Worm (Caenorhabditis elegans): Measurements from ENCODE around the gene str-43.

str-43 gene

DNA sequence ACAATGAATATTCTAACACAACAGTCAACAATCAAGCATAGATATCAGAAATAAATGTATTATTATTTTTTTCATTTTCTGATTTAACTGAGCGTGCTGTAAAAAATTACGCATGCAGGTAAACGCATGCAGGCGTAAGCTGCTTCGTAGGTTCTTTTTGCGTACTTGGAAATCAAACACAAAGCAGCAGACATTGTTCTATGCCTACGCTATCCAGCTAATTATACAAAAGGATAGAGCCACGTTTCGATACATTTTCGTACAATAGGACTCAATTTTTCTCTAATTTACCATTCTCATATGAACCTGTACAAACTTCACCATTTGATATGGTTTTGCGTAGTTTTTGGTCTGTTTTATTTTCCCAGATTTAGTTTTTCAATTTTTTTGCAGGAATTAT lies 30.5 kb upstream of the str-43 start, which contains the start of gene T26E4.3:
Gene T26E4.3, plus strand, starts transcription at position 301 of the 400 bp plus-strand sequence.
- TF ChIP-seq sox-4 (tag; optimal IDR thresholded peaks at IDR 0.05) (no peak), ceh-18 (tag; optimal IDR thresholded peaks at IDR 0.05) (no peak), lim-6 (tag; optimal IDR thresholded peaks at IDR 0.05) (no peak), ceh-22 (tag; optimal IDR thresholded peaks at IDR 0.05) (no peak), hlh-15 (tag; optimal IDR thresholded peaks at IDR 0.05) (no peak), ceh-6 (GFP tag; optimal IDR thresholded peaks at IDR 0.05) (no peak)

DNA sequence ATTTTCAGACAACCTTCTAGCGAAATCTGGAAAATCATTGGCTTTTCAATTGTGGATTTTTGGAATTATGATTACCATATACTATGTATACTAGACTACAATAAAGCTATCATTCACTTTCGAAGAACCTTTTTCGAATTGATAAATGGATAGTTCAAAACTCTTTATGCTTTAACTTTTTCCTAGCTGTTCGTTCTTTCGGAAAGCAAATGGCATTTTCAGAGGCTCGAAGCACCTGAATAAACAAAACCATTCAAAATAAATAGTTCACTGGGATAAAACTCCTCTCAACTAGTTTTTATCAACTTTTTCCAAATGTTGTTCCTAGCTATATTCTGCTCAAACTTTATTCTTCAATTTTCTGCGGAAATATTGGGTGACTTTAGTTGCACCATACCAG lies 29.1 kb upstream of the str-43 start, which contains the start of gene T26E4.2:
Gene T26E4.2, plus strand, starts transcription at position 301 of the 400 bp plus-strand sequence.
- no peak for TF ChIP-seq dmd-4 (tag; optimal IDR thresholded peaks at IDR 0.05; ENCODE audit: borderline replicate concordance)
- TF ChIP-seq hlh-8 (tag; optimal IDR thresholded peaks at IDR 0.05) = no peak
- TF ChIP-seq fax-1 (tag; optimal IDR thresholded peaks at IDR 0.05) = no peak
- TF ChIP-seq K09A11.1 (tag; optimal IDR thresholded peaks at IDR 0.05; ENCODE audit: insufficient read depth) = no peak
- no peak for TF ChIP-seq ceh-34 (tag; optimal IDR thresholded peaks at IDR 0.05)
- TF ChIP-seq ahr-1 (tag; optimal IDR thresholded peaks at IDR 0.05) = no peak
- TF ChIP-seq syd-9 (tag; optimal IDR thresholded peaks at IDR 0.05) = no peak
- TF ChIP-seq unc-3 (GFP tag; conservative IDR thresholded peaks at IDR 0.05) = no peak
- TF ChIP-seq unc-3 (tag; optimal IDR thresholded peaks at IDR 0.05) = no peak
- no peak for TF ChIP-seq pha-2 (tag; optimal IDR thresholded peaks at IDR 0.05)
- TF ChIP-seq sdc-2 (tag; optimal IDR thresholded peaks at IDR 0.05) = no peak
- no peak for TF ChIP-seq pros-1 (tag; optimal IDR thresholded peaks at IDR 0.05)
- no peak for TF ChIP-seq hlh-30 (tag; optimal IDR thresholded peaks at IDR 0.05; ENCODE audit: insufficient read depth)
- TF ChIP-seq gmeb-2 (tag; optimal IDR thresholded peaks at IDR 0.05) = no peak
- no peak for TF ChIP-seq ceh-6 (GFP tag; optimal IDR thresholded peaks at IDR 0.05)
- no peak for TF ChIP-seq ets-4 (tag; optimal IDR thresholded peaks at IDR 0.05)
- TF ChIP-seq elt-2 (tag; optimal IDR thresholded peaks at IDR 0.05) = no peak
- no peak for TF ChIP-seq fkh-6 (tag; optimal IDR thresholded peaks at IDR 0.05)
- no peak for TF ChIP-seq tbx-7 (tag; optimal IDR thresholded peaks at IDR 0.05)

DNA sequence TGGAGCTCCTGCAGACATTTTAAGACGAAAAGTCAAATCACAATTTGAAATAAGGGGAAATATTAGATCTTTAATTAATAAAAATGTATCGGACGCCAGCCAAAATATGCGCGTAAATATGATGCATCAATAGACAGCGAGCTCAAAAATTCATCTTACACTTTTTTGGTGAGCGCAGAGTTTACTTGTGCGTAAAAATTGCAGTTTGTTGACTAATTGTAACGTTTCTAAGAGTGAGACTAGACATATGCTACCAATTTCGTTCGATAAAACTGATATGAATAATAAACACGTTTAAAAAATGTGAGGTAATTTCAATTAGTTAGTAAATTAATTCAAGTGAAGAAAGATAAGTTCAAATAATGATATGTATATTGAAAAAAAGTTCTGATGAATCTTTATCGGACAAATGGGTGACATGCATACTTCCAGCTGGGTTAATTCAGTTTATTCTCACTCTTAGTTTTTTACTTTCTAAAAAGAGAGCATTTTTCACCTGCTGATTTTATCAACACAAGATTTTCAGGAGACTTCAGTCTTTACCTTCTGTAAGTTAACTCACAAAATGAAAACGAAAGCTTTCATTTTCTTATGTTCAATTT lies 27.3 kb upstream of the str-43 start, which contains the start of the genes nhr-285 and irld-52:
Gene nhr-285, minus strand, starts transcription at position 101 of the 602 bp plus-strand sequence.
Gene irld-52, plus strand, starts transcription at position 552 of the 602 bp plus-strand sequence.
- TF ChIP-seq dmd-4 (tag; optimal IDR thresholded peaks at IDR 0.05; ENCODE audit: borderline replicate concordance) = no peak
- TF ChIP-seq ceh-31 (tag; optimal IDR thresholded peaks at IDR 0.05) = no peak

DNA sequence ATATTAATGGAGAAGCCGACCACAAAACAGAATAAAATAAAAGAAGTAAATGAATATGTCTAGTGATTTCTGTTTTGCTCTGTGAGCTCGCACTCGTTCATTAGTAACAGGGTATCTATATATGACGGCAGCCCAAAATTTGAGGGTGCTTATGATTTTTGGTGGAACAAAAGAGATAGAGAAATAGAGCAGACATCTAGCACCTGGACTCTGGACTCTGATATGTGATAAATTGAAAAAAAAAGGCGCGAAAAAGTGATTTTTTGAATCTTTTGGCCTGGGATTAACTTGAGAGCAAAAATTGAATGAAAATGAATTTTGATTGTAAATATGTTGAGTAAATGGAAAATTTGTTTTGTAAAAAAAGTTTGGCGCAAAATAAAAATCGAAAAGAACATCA lies 24.7 kb upstream of the str-43 start, which contains the start of gene nhr-283:
Gene nhr-283, minus strand, starts transcription at position 101 of the 400 bp plus-strand sequence.
- TF ChIP-seq pqm-1 (tag; optimal IDR thresholded peaks at IDR 0.05) (no peak), hlh-8 (tag; optimal IDR thresholded peaks at IDR 0.05) (no peak), ceh-18 (tag; optimal IDR thresholded peaks at IDR 0.05) (no peak), ttx-3 (tag; optimal IDR thresholded peaks at IDR 0.05) (no peak), pat-9 (tag; optimal IDR thresholded peaks at IDR 0.05) (no peak), unc-3 (GFP tag; conservative IDR thresholded peaks at IDR 0.05) (no peak), unc-3 (tag; optimal IDR thresholded peaks at IDR 0.05) (no peak), hlh-30 (tag; optimal IDR thresholded peaks at IDR 0.05; ENCODE audit: insufficient read depth) (no peak), K09A11.1 (tag; optimal IDR thresholded peaks at IDR 0.05; ENCODE audit: insufficient read depth) (no peak), pax-1 (tag; optimal IDR thresholded peaks at IDR 0.05) (no peak)

DNA sequence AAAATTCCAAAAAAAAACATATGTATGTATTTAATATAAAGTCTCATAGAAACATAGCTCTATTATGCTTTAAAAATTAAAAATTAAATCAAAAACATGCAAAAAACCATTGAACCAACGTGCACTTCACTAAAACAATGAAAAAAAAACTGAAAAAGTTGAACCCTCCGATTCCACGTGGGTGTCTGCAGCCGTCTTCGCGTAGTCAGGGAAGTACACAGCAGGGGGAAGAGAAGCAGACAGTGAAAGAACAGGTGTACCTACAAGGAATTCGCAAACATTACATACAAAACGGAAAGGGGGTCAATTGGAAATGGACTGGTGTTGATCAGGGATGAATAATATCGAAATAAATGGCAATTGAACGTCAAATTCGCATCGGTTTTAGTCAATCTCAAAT lies 22.0 kb upstream of the str-43 start:
- TF ChIP-seq fkh-10 (GFP tag; optimal IDR thresholded peaks at IDR 0.05) (no peak), hlh-15 (tag; optimal IDR thresholded peaks at IDR 0.05) (no peak), hlh-30 (tag; optimal IDR thresholded peaks at IDR 0.05; ENCODE audit: insufficient read depth) (no peak), syd-9 (tag; optimal IDR thresholded peaks at IDR 0.05) (no peak), tbx-7 (tag; optimal IDR thresholded peaks at IDR 0.05) (no peak), mec-3 (tag; optimal IDR thresholded peaks at IDR 0.05; ENCODE audit: borderline replicate concordance) (no peak), pros-1 (tag; optimal IDR thresholded peaks at IDR 0.05) (no peak), hlh-8 (tag; optimal IDR thresholded peaks at IDR 0.05) (no peak), ceh-22 (tag; optimal IDR thresholded peaks at IDR 0.05) (no peak), eyg-1 (tag; optimal IDR thresholded peaks at IDR 0.05) (no peak), pag-3 (tag; optimal IDR thresholded peaks at IDR 0.05; ENCODE audit: borderline replicate concordance) (no peak), ceh-18 (tag; optimal IDR thresholded peaks at IDR 0.05) (no peak), ttx-3 (tag; optimal IDR thresholded peaks at IDR 0.05) (no peak), sdc-2 (tag; optimal IDR thresholded peaks at IDR 0.05) (no peak)

Data from whole organism, late embryonic.